Worm (Caenorhabditis elegans): Measurements from ENCODE around the gene C06E1.7.
A peak's percentile ranks its signal among the peaks of the same experiment; 100 is the strongest.

C06E1.7 gene

ce11 chrIII:8560836-8561235, 32.7 kb downstream of the C06E1.7 start, which contains the start of gene acdh-6:
Gene acdh-6 (plus strand): TSS chrIII:8561136.
- no peak for TF ChIP-seq sox-4 (tag; optimal IDR thresholded peaks at IDR 0.05)

- no peak for TF ChIP-seq nhr-77 (tag; optimal IDR thresholded peaks at IDR 0.05)
- TF ChIP-seq nhr-20 (tag; optimal IDR thresholded peaks at IDR 0.05), result no peak
- no peak for TF ChIP-seq ces-1 (GFP tag; optimal IDR thresholded peaks at IDR 0.05)
- TF ChIP-seq xbp-1 (tag; optimal IDR thresholded peaks at IDR 0.05), result no peak
- TF ChIP-seq nhr-12 (tag; optimal IDR thresholded peaks at IDR 0.05), result no peak
- no peak for TF ChIP-seq mep-1 (tag; optimal IDR thresholded peaks at IDR 0.05)
- no peak for TF ChIP-seq elt-3 (tag; optimal IDR thresholded peaks at IDR 0.05)
- no peak for TF ChIP-seq unc-62 (GFP tag; optimal IDR thresholded peaks at IDR 0.05)
- no peak for TF ChIP-seq hlh-17 (GFP tag; optimal IDR thresholded peaks at IDR 0.05; ENCODE audit: borderline replicate concordance)
- no peak for TF ChIP-seq C16A3.4 (tag; optimal IDR thresholded peaks at IDR 0.05)
- no peak for TF ChIP-seq dsc-1 (tag; optimal IDR thresholded peaks at IDR 0.05)
- TF ChIP-seq unc-86 (tag; optimal IDR thresholded peaks at IDR 0.05), result no peak
- TF ChIP-seq nhr-19 (GFP tag; conservative IDR thresholded peaks at IDR 0.05), result no peak
- no peak for TF ChIP-seq lsy-2 (tag; optimal IDR thresholded peaks at IDR 0.05)
- TF ChIP-seq nhr-47 (tag; optimal IDR thresholded peaks at IDR 0.05), result no peak
- TF ChIP-seq blmp-1 (tag; optimal IDR thresholded peaks at IDR 0.05), result no peak
- TF ChIP-seq nhr-85 (tag), result no peak
- no peak for TF ChIP-seq elt-2 (tag; optimal IDR thresholded peaks at IDR 0.05)
These were observed 33.1 kb downstream of the C06E1.7 start for ce11 chrIII:8560398-8560797.

- TF ChIP-seq irx-1 (tag; optimal IDR thresholded peaks at IDR 0.05), result peak; percentile 9
- peak; percentile 22 for TF ChIP-seq lir-3 (tag; optimal IDR thresholded peaks at IDR 0.05; ENCODE audit: poor library complexity)
- no peak for TF ChIP-seq ceh-88 (GFP tag; IDR thresholded peaks at IDR 0.05)
- no peak for TF ChIP-seq lin-13 (GFP tag; optimal IDR thresholded peaks at IDR 0.05)
- TF ChIP-seq aly-2 (tag; optimal IDR thresholded peaks at IDR 0.05), result peak; percentile 1
- TF ChIP-seq tlp-1 (tag; optimal IDR thresholded peaks at IDR 0.05), result no peak
- TF ChIP-seq xbp-1 (tag; optimal IDR thresholded peaks at IDR 0.05), result peak; percentile 44
- peak; percentile 65 for TF ChIP-seq skn-1 (tag; optimal IDR thresholded peaks at IDR 0.05)
- peak; percentile 67 for TF ChIP-seq blmp-1 (tag; optimal IDR thresholded peaks at IDR 0.05)
- no peak for TF ChIP-seq jun-1 (tag; optimal IDR thresholded peaks at IDR 0.05)
- TF ChIP-seq rnt-1 (tag; optimal IDR thresholded peaks at IDR 0.05), result peak; percentile 80
- peak; percentile 52 for TF ChIP-seq nhr-19 (GFP tag; conservative IDR thresholded peaks at IDR 0.05)
- peak in 1 of 6 experiments; percentile 30 for TF ChIP-seq elt-3 (tag; optimal IDR thresholded peaks at IDR 0.05)
- peak; percentile 40 to 50 for TF ChIP-seq lin-35 (GFP tag; optimal IDR thresholded peaks at IDR 0.05)
- no peak for TF ChIP-seq sptf-1 (tag; optimal IDR thresholded peaks at IDR 0.05)
- peak; percentile 76 for TF ChIP-seq nhr-71 (tag; optimal IDR thresholded peaks at IDR 0.05)
- no peak for TF ChIP-seq C04F5.9 (tag; optimal IDR thresholded peaks at IDR 0.05)
- peak; percentile 67 to 70 for TF ChIP-seq efl-1 (optimal IDR thresholded peaks at IDR 0.05)
- peak in 1 of 2 experiments; percentile 76 for TF ChIP-seq efl-1 (GFP tag; optimal IDR thresholded peaks at IDR 0.05 in 1 of 2)
- TF ChIP-seq ceh-82 (tag; optimal IDR thresholded peaks at IDR 0.05), result peak in 2 of 3 experiments; percentile 31 to 36
- TF ChIP-seq tbx-2 (tag; optimal IDR thresholded peaks at IDR 0.05), result peak; percentile 22
- peak; percentile 80 for TF ChIP-seq nhr-85 (tag)
- TF ChIP-seq ceh-63 (GFP tag; optimal IDR thresholded peaks at IDR 0.05), result no peak
- peak; percentile 58 for TF ChIP-seq nhr-20 (tag; optimal IDR thresholded peaks at IDR 0.05)
- TF ChIP-seq snu-23 (GFP tag; optimal IDR thresholded peaks at IDR 0.05), result peak; percentile 60
- peak; percentile 50 to 71 for TF ChIP-seq lsy-2 (tag; optimal IDR thresholded peaks at IDR 0.05)
- TF ChIP-seq swsn-7 (tag; optimal IDR thresholded peaks at IDR 0.05), result peak; percentile 46
- TF ChIP-seq egl-27 (tag; optimal IDR thresholded peaks at IDR 0.05), result no peak
- peak; percentile 26 for TF ChIP-seq nhr-47 (tag; optimal IDR thresholded peaks at IDR 0.05)
- TF ChIP-seq fkh-8 (tag; optimal IDR thresholded peaks at IDR 0.05), result no peak
- TF ChIP-seq C34B4.2 (tag; optimal IDR thresholded peaks at IDR 0.05), result no peak
- peak in 2 of 3 experiments; percentile 11 to 30 for TF ChIP-seq dpl-1 (GFP tag; optimal IDR thresholded peaks at IDR 0.05)
- no peak for TF ChIP-seq zip-4 (GFP tag; optimal IDR thresholded peaks at IDR 0.05)
- TF ChIP-seq lin-14 (GFP tag; optimal IDR thresholded peaks at IDR 0.05), result peak; percentile 74
- no peak for TF ChIP-seq mep-1 (tag; optimal IDR thresholded peaks at IDR 0.05)
- TF ChIP-seq dsc-1 (tag; optimal IDR thresholded peaks at IDR 0.05), result no peak
- TF ChIP-seq fos-1 (tag; optimal IDR thresholded peaks at IDR 0.05), result peak; percentile 5
- no peak for TF ChIP-seq nhr-28 (tag; optimal IDR thresholded peaks at IDR 0.05)
These were observed 36.6 kb downstream of the C06E1.7 start, which contains the start of gene C02D5.2 for ce11 chrIII:8556836-8557385. Gene C02D5.2 (plus strand): TSS chrIII:8557335.
